Fruit fly (Drosophila melanogaster): ENCODE results near the gene Itpr.

The Itpr gene

DNA sequence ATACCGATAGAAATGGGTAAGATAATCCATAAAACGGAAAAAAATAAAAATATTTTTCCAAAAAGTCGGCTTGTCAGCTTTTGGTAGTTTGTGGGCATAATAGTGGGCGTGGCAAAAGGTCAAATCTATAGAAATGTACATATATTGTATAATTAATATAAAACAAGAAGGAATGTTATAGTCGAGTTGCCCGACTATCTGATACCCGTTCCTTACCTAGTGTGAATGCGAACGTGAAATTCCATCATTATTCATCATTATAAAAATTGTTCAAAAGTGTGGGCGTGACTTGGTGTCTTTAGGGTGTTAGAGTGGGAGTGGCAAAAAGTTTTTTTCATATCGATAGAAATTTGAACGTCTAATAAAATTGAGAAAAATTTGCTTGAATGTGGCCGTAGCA lies 34.7 kb downstream of the Itpr start (continued):
- peak; percentile 72 for TF ChIP-seq HLH4C (GFP tag; IDR thresholded peaks at IDR 0.05; ENCODE audit: partially characterized antibody)
- TF ChIP-seq tna (GFP tag; IDR thresholded peaks at IDR 0.05; ENCODE audit: partially characterized antibody), result peak; percentile 34; the same call in 1 of the 2 replicates
- no peak for TF ChIP-seq dm (GFP tag; optimal IDR thresholded peaks at IDR 0.05)

DNA sequence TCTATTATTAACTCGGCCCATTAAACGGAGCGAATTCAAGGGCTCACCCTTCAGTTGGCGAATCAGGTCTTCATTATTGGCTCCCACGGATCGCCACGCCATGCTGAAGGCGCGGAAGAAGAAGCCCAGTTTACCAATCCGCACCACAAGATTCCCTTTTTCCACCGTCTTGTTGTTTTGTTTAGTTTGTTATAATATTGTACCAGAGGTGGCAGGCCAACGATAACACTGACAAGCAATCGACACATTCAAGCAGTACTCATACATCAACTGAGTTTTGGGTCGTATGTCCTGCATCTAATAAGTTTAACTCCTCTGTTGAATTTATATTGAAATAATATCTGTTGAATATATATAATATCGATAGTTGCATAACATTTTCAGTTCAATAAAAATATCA lies 37.2 kb downstream of the Itpr start, which contains the start of gene Pcmt:
TSS of gene Pcmt (minus strand) at position 235 of the 400 bp plus-strand sequence.
- TF ChIP-seq Dp (GFP tag; optimal IDR thresholded peaks at IDR 0.05) (peak; percentile 20), D19A (tag; optimal IDR thresholded peaks at IDR 0.05) (peak; percentile 6), kah (GFP tag; optimal IDR thresholded peaks at IDR 0.05) (no peak), CG7556 (GFP tag; optimal IDR thresholded peaks at IDR 0.05) (no peak), CG14441 (GFP tag; IDR thresholded peaks at IDR 0.05) (no peak), CG10274 (GFP tag; optimal IDR thresholded peaks at IDR 0.05) (no peak), lilli (GFP tag; optimal IDR thresholded peaks at IDR 0.05) (no peak), her (GFP tag; optimal IDR thresholded peaks at IDR 0.05) (no peak), gt (GFP tag; IDR thresholded peaks at IDR 0.05) (no peak), pho (GFP tag; optimal IDR thresholded peaks at IDR 0.05) (no peak), Usf (GFP tag; optimal IDR thresholded peaks at IDR 0.05) (no peak), CG2199 (GFP tag; IDR thresholded peaks at IDR 0.05) (0 out of 3 replicates have a peak, but pooled peaks have one; percentile 22), pan (optimal IDR thresholded peaks at IDR 0.05) (no peak), pan (GFP tag; optimal IDR thresholded peaks at IDR 0.05 in 1 of 2, IDR thresholded peaks at IDR 0.05 in 1 of 2) (no peak), trem (tag; optimal IDR thresholded peaks at IDR 0.05) (peak; percentile 30), MESR4 (GFP tag; optimal IDR thresholded peaks at IDR 0.05) (peak; percentile 52), CG16813 (GFP tag; IDR thresholded peaks at IDR 0.05; ENCODE audit: partially characterized antibody) (peak; percentile 48; the same call in 1 of the 3 replicates), Spps (tag; optimal IDR thresholded peaks at IDR 0.05) (no peak), row (GFP tag; IDR thresholded peaks at IDR 0.05) (peak; percentile 25; the same call in 2 of the 3 replicates), CG7357 (GFP tag; IDR thresholded peaks at IDR 0.05) (no peak), CG31441 (GFP tag; IDR thresholded peaks at IDR 0.05) (no peak), org-1 (GFP tag; optimal IDR thresholded peaks at IDR 0.05) (no peak), CG30020 (tag; optimal IDR thresholded peaks at IDR 0.05) (peak; percentile 22), exex (tag; optimal IDR thresholded peaks at IDR 0.05) (no peak), CG2889 (GFP tag; IDR thresholded peaks at IDR 0.05) (no peak), Scr (GFP tag; IDR thresholded peaks at IDR 0.05; ENCODE audit: partially characterized antibody) (peak; percentile 55; the same call in 1 of the 2 replicates), CG2129 (GFP tag; IDR thresholded peaks at IDR 0.05; ENCODE audit: partially characterized antibody) (no peak), ftz-f1 (GFP tag; optimal IDR thresholded peaks at IDR 0.05) (no peak), dmrt99B (tag; optimal IDR thresholded peaks at IDR 0.05) (no peak), pzg (GFP tag; optimal IDR thresholded peaks at IDR 0.05) (peak; percentile 31), unc-4 (GFP tag; IDR thresholded peaks at IDR 0.05; ENCODE audit: partially characterized antibody) (0 out of 2 replicates have a peak, but pooled peaks have one; percentile 32), zfh2 (GFP tag; optimal IDR thresholded peaks at IDR 0.05) (no peak), aop (GFP tag; IDR thresholded peaks at IDR 0.05) (no peak), stwl (tag; optimal IDR thresholded peaks at IDR 0.05) (peak; percentile 63), ATbp (GFP tag; optimal IDR thresholded peaks at IDR 0.05) (no peak), CG10431 (GFP tag; optimal IDR thresholded peaks at IDR 0.05) (no peak), D19B (GFP tag; optimal IDR thresholded peaks at IDR 0.05) (no peak), CG7987 (GFP tag; optimal IDR thresholded peaks at IDR 0.05) (no peak), CTCF (GFP tag; optimal IDR thresholded peaks at IDR 0.05) (no peak), Sox102F (GFP tag; optimal IDR thresholded peaks at IDR 0.05) (no peak), slp2 (GFP tag; optimal IDR thresholded peaks at IDR 0.05) (no peak), CG30403 (GFP tag; optimal IDR thresholded peaks at IDR 0.05) (no peak), tup (GFP tag; optimal IDR thresholded peaks at IDR 0.05) (no peak), B-H1 (GFP tag; IDR thresholded peaks at IDR 0.05) (no peak), MBD-R2 (GFP tag; IDR thresholded peaks at IDR 0.05) (peak; percentile 82), CG34224 (GFP tag; IDR thresholded peaks at IDR 0.05; ENCODE audit: partially characterized antibody) (peak; percentile 24; the same call in 2 of the 3 replicates), CG12769 (tag; optimal IDR thresholded peaks at IDR 0.05) (no peak)
